Worm (Caenorhabditis elegans) whole organism, L4 larva: ENCODE measurements around the gene sri-37.
A peak's percentile ranks its signal among the peaks of the same experiment; 100 is the strongest.

Source experiments
- F10B5.3 ChIP-seq: sonication (generic microtip); optimal IDR thresholded peaks from 2 replicates; lab custom pipeline; 2016; ENCODE audit warnings: mild to moderate bottlenecking, missing genetic modification characterization, missing compliant biosample characterization
- R02D3.7 ChIP-seq: fragments of 150-350 bp; sonication (generic microtip); optimal IDR thresholded peaks from 3 replicates; lab custom pipeline; 2014; ENCODE audit warnings: missing biosample characterization, missing genetic modification characterization
- T26A8.4 ChIP-seq: fragments of 200-800 bp; sonication (Bioruptor generic); IDR thresholded peaks from 2 replicates; pipeline ENCODE4 v1.3.6; 2022; ENCODE audit warnings: missing genetic modification characterization, missing compliant biosample characterization
- Y48G9A.11 ChIP-seq: fragments of 200-800 bp; sonication (Bioruptor generic); IDR thresholded peaks from 2 replicates; pipeline ENCODE4 v1.3.6; 2022; ENCODE audit warnings: missing genetic modification reagents, missing genetic modification characterization, missing compliant biosample characterization
- Y5F2A.4 ChIP-seq: fragments of 200-800 bp; sonication (Bioruptor generic); optimal IDR thresholded peaks from 2 replicates; lab custom pipeline; 2018; ENCODE audit warnings: mild to moderate bottlenecking, missing genetic modification characterization, missing compliant biosample characterization
- attf-4 ChIP-seq: sonication (generic microtip); optimal IDR thresholded peaks from 3 replicates; lab custom pipeline; 2017; ENCODE audit warnings: missing biosample characterization, missing genetic modification characterization
- ceh-44 ChIP-seq: fragments of 200-800 bp; sonication (Bioruptor generic); IDR thresholded peaks from 2 replicates; pipeline ENCODE4 v1.3.6; 2022; ENCODE audit warnings: missing genetic modification reagents, missing genetic modification characterization, missing compliant biosample characterization
- ceh-82 ChIP-seq: sonication (generic microtip); optimal IDR thresholded peaks from 2 replicates; lab custom pipeline; 2017; ENCODE audit warnings: missing biosample characterization, missing genetic modification characterization
- daf-16 ChIP-seq, 3 experiments: sonication (generic microtip); optimal IDR thresholded peaks; 2 replicates each; lab custom pipeline; 2016 to 2017; ENCODE audit warnings: missing genetic modification characterization in 3 of 3, missing genetic modification reagents in 3 of 3, mild to moderate bottlenecking in 2 of 3, missing compliant biosample characterization in 2 of 3, missing biosample characterization in 1 of 3, moderate library complexity in 1 of 3
- daf-8 ChIP-seq: fragments of 200-800 bp; sonication (Bioruptor generic); IDR thresholded peaks from 2 replicates; pipeline ENCODE4 v1.3.6; 2022; ENCODE audit warnings: missing genetic modification characterization, missing compliant biosample characterization
- dmd-6 ChIP-seq: fragments of 200-800 bp; sonication (Bioruptor generic); IDR thresholded peaks from 2 replicates; pipeline ENCODE4 v1.3.6; 2022; ENCODE audit warnings: missing genetic modification reagents, missing genetic modification characterization, missing compliant biosample characterization
- dve-1 ChIP-seq: sonication (generic microtip); optimal IDR thresholded peaks from 2 replicates; lab custom pipeline; 2017; ENCODE audit warnings: antibody characterized with exemption, mild to moderate bottlenecking, missing genetic modification characterization, missing compliant biosample characterization; ENCODE audit not compliant: insufficient read depth
- fos-1 ChIP-seq: fragments of 150-350 bp; optimal IDR thresholded peaks from 2 replicates; lab custom pipeline; 2014; ENCODE audit warnings: missing biosample characterization, missing genetic modification characterization
- hlh-11 ChIP-seq: fragments of 200-800 bp; sonication (Bioruptor generic); optimal IDR thresholded peaks from 2 replicates; lab custom pipeline; 2018; ENCODE audit warnings: mild to moderate bottlenecking, missing genetic modification characterization, missing compliant biosample characterization
- hmg-1.1 ChIP-seq: fragments of 200-800 bp; sonication (Bioruptor generic); IDR thresholded peaks from 2 replicates; pipeline ENCODE4 v1.3.6; 2022; ENCODE audit warnings: missing genetic modification reagents, missing genetic modification characterization, missing compliant biosample characterization
- jun-1 ChIP-seq: fragments of 150-350 bp; optimal IDR thresholded peaks from 2 replicates; lab custom pipeline; 2014; ENCODE audit warnings: missing biosample characterization, missing genetic modification reagents, missing genetic modification characterization
- lin-1 ChIP-seq: fragments of 200-800 bp; sonication (Bioruptor generic); IDR thresholded peaks from 2 replicates; pipeline ENCODE4 v1.3.6; 2022; ENCODE audit warnings: missing genetic modification reagents, missing genetic modification characterization, missing compliant biosample characterization
- lir-3 ChIP-seq: sonication (generic microtip); optimal IDR thresholded peaks from 2 replicates; lab custom pipeline; 2016; ENCODE audit warnings: mild to moderate bottlenecking, missing genetic modification characterization, missing compliant biosample characterization
- madf-5 ChIP-seq, 2 experiments: fragments of 200-800 bp; sonication (Bioruptor generic); IDR thresholded peaks; 2 replicates each; pipeline ENCODE4 v1.3.6; 2022; ENCODE audit warnings: missing compliant biosample characterization in 2 of 2, missing genetic modification characterization in 2 of 2
- mdl-1 ChIP-seq, 2 experiments: fragments of 150-350 bp in 1 of 2; sonication (generic microtip) in 1 of 2; optimal IDR thresholded peaks; 2 replicates each; lab custom pipeline; 2014 to 2017; ENCODE audit warnings: missing biosample characterization in 2 of 2, missing genetic modification characterization in 2 of 2
- mxl-3 ChIP-seq: fragments of 200-800 bp; sonication (Bioruptor generic); optimal IDR thresholded peaks from 2 replicates; lab custom pipeline; 2018; ENCODE audit warnings: mild to moderate bottlenecking, missing genetic modification characterization, missing compliant biosample characterization
- nhr-102 ChIP-seq: sonication (generic microtip); optimal IDR thresholded peaks from 2 replicates; lab custom pipeline; 2016; ENCODE audit warnings: mild to moderate bottlenecking, missing genetic modification characterization, moderate library complexity, missing compliant biosample characterization
- nhr-28 ChIP-seq: fragments of 150-350 bp; optimal IDR thresholded peaks from 2 replicates; lab custom pipeline; 2014; ENCODE audit warnings: missing biosample characterization, missing genetic modification characterization
- nhr-48 ChIP-seq: sonication (generic microtip); optimal IDR thresholded peaks from 2 replicates; lab custom pipeline; 2016; ENCODE audit warnings: mild to moderate bottlenecking, missing genetic modification characterization, missing compliant biosample characterization
- nhr-76 ChIP-seq: fragments of 150-350 bp; optimal IDR thresholded peaks from 2 replicates; lab custom pipeline; 2014; ENCODE audit warnings: missing biosample characterization, missing genetic modification characterization
- php-3 ChIP-seq: fragments of 200-800 bp; sonication (Bioruptor generic); IDR thresholded peaks from 2 replicates; pipeline ENCODE4 v1.3.6; 2022; ENCODE audit warnings: missing genetic modification reagents, missing genetic modification characterization, missing compliant biosample characterization
- pqm-1 ChIP-seq: sonication (generic microtip); optimal IDR thresholded peaks from 2 replicates; lab custom pipeline; 2017; ENCODE audit warnings: missing biosample characterization, missing genetic modification characterization
- sdz-12 ChIP-seq: fragments of 200-800 bp; sonication (Bioruptor generic); optimal IDR thresholded peaks from 2 replicates; lab custom pipeline; 2018; ENCODE audit warnings: mild to moderate bottlenecking, missing genetic modification characterization, missing compliant biosample characterization
- set-16 ChIP-seq: fragments of 200-800 bp; sonication (Bioruptor generic); IDR thresholded peaks from 2 replicates; pipeline ENCODE4 v1.3.6; 2022; ENCODE audit warnings: missing genetic modification reagents, missing genetic modification characterization, missing compliant biosample characterization
- snpc-4 ChIP-seq: fragments of 150-350 bp; optimal IDR thresholded peaks from 2 replicates; lab custom pipeline; 2014; ENCODE audit warnings: missing biosample characterization, missing genetic modification characterization
- spr-1 ChIP-seq: sonication (generic microtip); optimal IDR thresholded peaks from 2 replicates; lab custom pipeline; 2016; ENCODE audit warnings: mild to moderate bottlenecking, missing genetic modification characterization, missing compliant biosample characterization
- spr-3 ChIP-seq: fragments of 200-800 bp; sonication (Bioruptor generic); optimal IDR thresholded peaks from 2 replicates; lab custom pipeline; 2018; ENCODE audit warnings: mild to moderate bottlenecking, missing genetic modification characterization, missing compliant biosample characterization
- tag-97 ChIP-seq: fragments of 200-800 bp; sonication (Bioruptor generic); IDR thresholded peaks from 2 replicates; pipeline ENCODE4 v1.3.6; 2022; ENCODE audit warnings: missing genetic modification characterization, missing compliant biosample characterization
- unc-130 ChIP-seq: sonication (generic microtip); optimal IDR thresholded peaks from 2 replicates; lab custom pipeline; 2016; ENCODE audit warnings: missing genetic modification reagents, missing genetic modification characterization, missing compliant biosample characterization
- unc-39 ChIP-seq: sonication (generic microtip); optimal IDR thresholded peaks from 2 replicates; lab custom pipeline; 2017; ENCODE audit warnings: missing biosample characterization, missing genetic modification characterization
- vab-7 ChIP-seq: fragments of 200-800 bp; sonication (Bioruptor generic); IDR thresholded peaks from 2 replicates; pipeline ENCODE4 v1.3.6; 2022; ENCODE audit warnings: missing genetic modification reagents, missing genetic modification characterization, missing compliant biosample characterization
- zfp-3 ChIP-seq: fragments of 200-800 bp; sonication (Bioruptor generic); conservative IDR thresholded peaks from 2 replicates; pipeline ENCODE4 v1.3.6; 2022; ENCODE audit warnings: missing genetic modification reagents, missing genetic modification characterization, missing compliant biosample characterization
- zip-2 ChIP-seq: fragments of 150-350 bp; optimal IDR thresholded peaks from 2 replicates; lab custom pipeline; 2014; ENCODE audit warnings: missing biosample characterization, missing genetic modification characterization

sri-37 gene

ce11 chrII:2605319-2605718 lies 24.1 kb upstream of the sri-37 start, which contains the start of gene sri-77:
TSS of gene sri-77 (minus strand) at chrII:2605419.
- TF ChIP-seq nhr-48 (tag; lab: Kevin White, UChicago) (no peak), spr-1 (no peak), F10B5.3 (tag; lab: Kevin White, UChicago) (no peak), nhr-28 (tag; lab: Kevin White, UChicago) (no peak), unc-39 (tag; lab: Kevin White, UChicago) (no peak), ceh-44 (GFP tag; lab: Robert Waterston, UW) (no peak), mdl-1 (tag; optimal IDR thresholded peaks at IDR 0.05; lab: Kevin White, UChicago) (no peak), hmg-1.1 (no peak), zip-2 (tag; lab: Kevin White, UChicago) (no peak), daf-8 (GFP tag; lab: Robert Waterston, UW) (no peak), jun-1 (no peak), attf-4 (tag; lab: Kevin White, UChicago) (no peak), zfp-3 (no peak), lir-3 (tag; lab: Kevin White, UChicago) (no peak), sdz-12 (GFP tag; lab: Kevin White, UChicago) (no peak), ceh-82 (tag; lab: Kevin White, UChicago) (no peak)

- TF ChIP-seq nhr-102 (tag; lab: Kevin White, UChicago) (peak; percentile 45), Y48G9A.11 (GFP tag; lab: Robert Waterston, UW) (no peak), mxl-3 (peak; percentile 17), pqm-1 (tag; lab: Kevin White, UChicago) (peak; percentile 77), daf-16 (GFP tag; optimal IDR thresholded peaks at IDR 0.05; lab: Kevin White, UChicago) (no peak), daf-16 (tag; optimal IDR thresholded peaks at IDR 0.05; lab: Kevin White, UChicago) (peak; percentile 49), php-3 (GFP tag; lab: Robert Waterston, UW) (peak; percentile 72), dmd-6 (GFP tag; lab: Robert Waterston, UW) (peak; percentile 62), mdl-1 (tag; optimal IDR thresholded peaks at IDR 0.05; lab: Kevin White, UChicago) (peak in 1 of 2 experiments; percentile 3), hmg-1.1 (no peak), lin-1 (GFP tag; lab: Robert Waterston, UW) (peak; percentile 49; the same call in 1 of the 2 replicates), madf-5 (GFP tag; IDR thresholded peaks at IDR 0.05; lab: Robert Waterston, UW) (no peak), hlh-11 (tag; lab: Kevin White, UChicago) (peak; percentile 67), nhr-28 (tag; lab: Kevin White, UChicago) (peak; percentile 65)
These were observed 19.0 kb upstream of the sri-37 start, which contains the start of gene sri-38 for ce11 chrII:2610202-2610912. TSS of gene sri-38 (plus strand) at chrII:2610862.

- no peak for TF ChIP-seq ceh-82 (tag; lab: Kevin White, UChicago)
- TF ChIP-seq zip-2 (tag; lab: Kevin White, UChicago): no peak
- TF ChIP-seq lir-3 (tag; lab: Kevin White, UChicago): no peak
- TF ChIP-seq snpc-4: no peak
- TF ChIP-seq daf-8 (GFP tag; lab: Robert Waterston, UW): no peak
- TF ChIP-seq dmd-6 (GFP tag; lab: Robert Waterston, UW): no peak
- no peak for TF ChIP-seq Y5F2A.4 (GFP tag; lab: Kevin White, UChicago)
- TF ChIP-seq madf-5 (GFP tag; IDR thresholded peaks at IDR 0.05; lab: Robert Waterston, UW): no peak
- no peak for TF ChIP-seq fos-1
- no peak for TF ChIP-seq R02D3.7 (tag; lab: Kevin White, UChicago)
- TF ChIP-seq tag-97 (GFP tag; lab: Robert Waterston, UW): no peak
- TF ChIP-seq nhr-76 (tag; lab: Kevin White, UChicago): no peak
- TF ChIP-seq T26A8.4 (GFP tag; lab: Robert Waterston, UW): no peak
- TF ChIP-seq unc-130 (GFP tag; lab: Kevin White, UChicago): no peak
- TF ChIP-seq dve-1 (tag; lab: Kevin White, UChicago): no peak
- no peak for TF ChIP-seq hlh-11 (tag; lab: Kevin White, UChicago)
- TF ChIP-seq set-16 (GFP tag; lab: Robert Waterston, UW): no peak
- no peak for TF ChIP-seq spr-3 (GFP tag; lab: Kevin White, UChicago)
- no peak for TF ChIP-seq vab-7 (GFP tag; lab: Robert Waterston, UW)
- TF ChIP-seq, all 104 proteins: peak for 0
These were observed 18.4 kb upstream of the sri-37 start for ce11 chrII:2611009-2611408.
